Worm (Caenorhabditis elegans): ENCODE results near the gene F09E10.1.

DNA sequence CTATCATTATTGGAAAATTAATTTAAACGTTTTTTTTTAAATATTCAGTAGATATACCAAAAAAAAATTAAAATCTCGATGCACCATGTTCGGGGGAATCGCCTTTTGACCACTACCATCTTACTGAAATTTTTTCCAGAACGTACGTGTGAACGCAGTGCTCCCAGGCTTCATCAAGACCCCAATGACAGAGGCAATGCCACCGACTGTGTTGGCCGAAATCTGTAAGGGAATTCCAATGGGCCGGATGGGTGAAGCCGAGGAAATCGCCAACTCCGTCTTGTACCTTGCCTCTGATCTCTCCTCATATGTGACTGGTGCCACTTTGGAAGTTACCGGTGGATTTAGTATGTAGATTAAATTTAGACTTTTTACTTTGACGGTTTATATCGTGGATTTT is 13.8 kb upstream of the F09E10.1 start:
- TF ChIP-seq pha-4 (tag; optimal IDR thresholded peaks at IDR 0.05) (no peak), snpc-1.3 (tag; optimal IDR thresholded peaks at IDR 0.05; ENCODE audit: insufficient read depth) (no peak), madf-8 (GFP tag; conservative IDR thresholded peaks at IDR 0.05) (no peak), F39B2.1 (GFP tag; IDR thresholded peaks at IDR 0.05) (no peak), nfya-2 (GFP tag; IDR thresholded peaks at IDR 0.05) (no peak), snpc-4 (GFP tag; optimal IDR thresholded peaks at IDR 0.05) (no peak), snpc-4 (tag; optimal IDR thresholded peaks at IDR 0.05) (no peak), B0035.1 (tag; optimal IDR thresholded peaks at IDR 0.05) (no peak)
